Fruit fly (Drosophila melanogaster): ENCODE data around the gene CG17560.

- no peak for TF ChIP-seq Ets98B (GFP tag; IDR thresholded peaks at IDR 0.05)
- TF ChIP-seq CG13204 (GFP tag; optimal IDR thresholded peaks at IDR 0.05) = no peak
- no peak for TF ChIP-seq Pif1A (GFP tag; optimal IDR thresholded peaks at IDR 0.05)
- TF ChIP-seq Pif1B (GFP tag; optimal IDR thresholded peaks at IDR 0.05) = no peak
- no peak for TF ChIP-seq CG15710 (tag; optimal IDR thresholded peaks at IDR 0.05)
- TF ChIP-seq fd96Ca (GFP tag; IDR thresholded peaks at IDR 0.05) = no peak
- no peak for TF ChIP-seq D1 (tag; optimal IDR thresholded peaks at IDR 0.05)
- no peak for TF ChIP-seq CG14655 (GFP tag; optimal IDR thresholded peaks at IDR 0.05)
- TF ChIP-seq CG12605 (GFP tag; IDR thresholded peaks at IDR 0.05) = no peak
- no peak for TF ChIP-seq gl (tag; optimal IDR thresholded peaks at IDR 0.05)
- TF ChIP-seq CG10348 (GFP tag; IDR thresholded peaks at IDR 0.05) = no peak
Observed at dm6 chr3R:16615009-16615408, 2.7 kb upstream of the CG17560 start, which contains the start of gene CG17562.
